Worm (Caenorhabditis elegans) whole organism, early embryonic: Measurements from ENCODE around the gene rsp-1.

ENCODE experiments used
- ama-1 ChIP-seq: fragments of 150-350 bp; optimal IDR thresholded peaks from 2 replicates; lab custom pipeline; 2014
- hnd-1 ChIP-seq: sonication (generic microtip); optimal IDR thresholded peaks from 2 replicates; lab custom pipeline; 2016; ENCODE audit warnings: missing genetic modification characterization, missing compliant biosample characterization
- tra-4 ChIP-seq: sonication (generic microtip); optimal IDR thresholded peaks from 2 replicates; lab custom pipeline; 2017; ENCODE audit warnings: missing genetic modification characterization, missing compliant biosample characterization

- TF ChIP-seq tra-4 (tag; lab: Kevin White, UChicago) (no peak), hnd-1 (no peak), ama-1 (lab: Kevin White, UChicago) (no peak)
Measured at ce11 chrII:11427322-11427721, 25.8 kb upstream of the rsp-1 start.
